Fruit fly (Drosophila melanogaster) whole organism, prepupa: ENCODE measurements around the gene Cyp18a1.

Experiments
- Blimp-1 ChIP-seq: fragments of 200-800 bp; sonication (Bioruptor generic); optimal IDR thresholded peaks from 3 replicates; lab custom pipeline; 2017; ENCODE audit warnings: missing biosample characterization, missing genetic modification characterization, mild to moderate bottlenecking, moderate library complexity, missing genetic modification reagents
- CG10631 ChIP-seq: fragments of 200-800 bp; sonication (Bioruptor generic); optimal IDR thresholded peaks from 2 replicates; lab custom pipeline; 2016; ENCODE audit warnings: missing biosample characterization, missing genetic modification characterization
- CG11762 ChIP-seq: fragments of 200-800 bp; sonication (Bioruptor generic); optimal IDR thresholded peaks from 3 replicates; lab custom pipeline; 2016; ENCODE audit warnings: missing biosample characterization, missing genetic modification characterization; ENCODE audit not compliant: insufficient read depth
- CG1621 ChIP-seq: fragments of 200-800 bp; sonication (Bioruptor generic); optimal IDR thresholded peaks from 3 replicates; lab custom pipeline; 2018; ENCODE audit warnings: missing biosample characterization, mild to moderate bottlenecking, missing genetic modification characterization
- CG16779 ChIP-seq: fragments of 200-800 bp; sonication (Bioruptor generic); optimal IDR thresholded peaks from 3 replicates; lab custom pipeline; 2017; ENCODE audit warnings: missing biosample characterization, mild to moderate bottlenecking, missing genetic modification characterization
- CG3032 ChIP-seq: fragments of 200-800 bp; optimal IDR thresholded peaks from 2 replicates; lab custom pipeline; 2019; ENCODE audit warnings: missing biosample characterization, mild to moderate bottlenecking, missing genetic modification characterization, moderate library complexity
- CG31627 ChIP-seq: fragments of 200-800 bp; sonication (Bioruptor generic); optimal IDR thresholded peaks from 3 replicates; lab custom pipeline; 2016; ENCODE audit warnings: missing biosample characterization, missing genetic modification characterization
- CG32006 ChIP-seq: fragments of 200-800 bp; sonication (Bioruptor generic); optimal IDR thresholded peaks from 3 replicates; lab custom pipeline; 2017; ENCODE audit warnings: missing biosample characterization, mild to moderate bottlenecking, missing genetic modification characterization
- CG3919 ChIP-seq: fragments of 200-800 bp; sonication (Bioruptor generic); optimal IDR thresholded peaks from 3 replicates; lab custom pipeline; 2016; ENCODE audit warnings: missing biosample characterization, missing genetic modification characterization
- CG6163 ChIP-seq: fragments of 200-800 bp; sonication (Bioruptor generic); IDR thresholded peaks from 3 replicates; pipeline ENCODE4 v1.3.6; 2022; ENCODE audit warnings: missing biosample characterization, missing genetic modification characterization
- CG6276 ChIP-seq: fragments of 200-800 bp; sonication (Bioruptor generic); optimal IDR thresholded peaks from 2 replicates; lab custom pipeline; 2017; ENCODE audit warnings: missing biosample characterization, mild to moderate bottlenecking, missing genetic modification characterization
- CG6792 ChIP-seq: fragments of 200-800 bp; sonication (Bioruptor generic); optimal IDR thresholded peaks from 3 replicates; lab custom pipeline; 2016; ENCODE audit warnings: missing biosample characterization, missing genetic modification characterization
- CG6808 ChIP-seq: fragments of 200-800 bp; sonication (Bioruptor generic); optimal IDR thresholded peaks from 3 replicates; lab custom pipeline; 2017; ENCODE audit warnings: missing biosample characterization, missing genetic modification characterization, mild to moderate bottlenecking, moderate library complexity, missing genetic modification reagents
- CG6854 ChIP-seq: fragments of 200-800 bp; sonication (Bioruptor generic); optimal IDR thresholded peaks from 2 replicates; lab custom pipeline; 2017; ENCODE audit warnings: missing biosample characterization, mild to moderate bottlenecking, missing genetic modification characterization
- CG7368 ChIP-seq: fragments of 200-800 bp; sonication (Bioruptor generic); optimal IDR thresholded peaks from 3 replicates; lab custom pipeline; 2016; ENCODE audit warnings: missing biosample characterization, missing genetic modification characterization
- CG8119 ChIP-seq: fragments of 200-800 bp; sonication (Bioruptor generic); IDR thresholded peaks from 3 replicates; pipeline ENCODE4 v1.3.6; 2022; ENCODE audit warnings: missing biosample characterization, missing genetic modification characterization
- CG8319 ChIP-seq: fragments of 200-800 bp; sonication (Bioruptor generic); optimal IDR thresholded peaks from 3 replicates; lab custom pipeline; 2016; ENCODE audit warnings: missing biosample characterization, missing genetic modification characterization
- CG8632 ChIP-seq: fragments of 200-800 bp; sonication (Bioruptor generic); optimal IDR thresholded peaks from 3 replicates; lab custom pipeline; 2016; ENCODE audit warnings: missing biosample characterization, missing genetic modification characterization
- CG9139 ChIP-seq: fragments of 200-800 bp; sonication (Bioruptor generic); optimal IDR thresholded peaks from 3 replicates; lab custom pipeline; 2017; ENCODE audit warnings: missing biosample characterization, mild to moderate bottlenecking, missing genetic modification characterization
- Eip78C ChIP-seq: fragments of 200-800 bp; sonication (Bioruptor generic); peaks from one replicate; lab custom pipeline; 2016; ENCODE audit warnings: missing biosample characterization, missing genetic modification characterization
- Eip93F ChIP-seq: fragments of 200-800 bp; sonication (Bioruptor generic); optimal IDR thresholded peaks from 2 replicates; lab custom pipeline; 2016; ENCODE audit warnings: missing biosample characterization, mild to moderate bottlenecking, missing genetic modification characterization
- Ets96B ChIP-seq: fragments of 200-800 bp; optimal IDR thresholded peaks from 2 replicates; lab custom pipeline; 2019; ENCODE audit warnings: missing biosample characterization, mild to moderate bottlenecking, missing genetic modification characterization, moderate library complexity
- Gug ChIP-seq: fragments of 200-800 bp; sonication (Bioruptor generic); IDR thresholded peaks from 2 replicates; pipeline ENCODE4 v1.3.6; 2022; ENCODE audit warnings: missing biosample characterization, missing genetic modification characterization
- Hr38 ChIP-seq: sonication (Bioruptor generic); optimal IDR thresholded peaks from 2 replicates; lab custom pipeline; 2016; ENCODE audit warnings: missing biosample characterization, missing genetic modification characterization
- Hr39 ChIP-seq: fragments of 200-800 bp; sonication (Bioruptor generic); optimal IDR thresholded peaks from 2 replicates; lab custom pipeline; 2016; ENCODE audit warnings: missing biosample characterization, missing genetic modification characterization
- Met ChIP-seq: fragments of 200-800 bp; sonication (Bioruptor generic); optimal IDR thresholded peaks from 3 replicates; lab custom pipeline; 2016; ENCODE audit warnings: missing biosample characterization, missing genetic modification characterization
- OdsH ChIP-seq: fragments of 200-800 bp; sonication (Bioruptor generic); optimal IDR thresholded peaks from 3 replicates; lab custom pipeline; 2016; ENCODE audit warnings: missing biosample characterization, missing genetic modification characterization
- Sox102F ChIP-seq: fragments of 200-800 bp; sonication (Bioruptor generic); optimal IDR thresholded peaks from 2 replicates; lab custom pipeline; 2016; ENCODE audit warnings: missing biosample characterization, mild to moderate bottlenecking, missing genetic modification characterization
- Sox15 ChIP-seq: fragments of 200-800 bp; sonication (Bioruptor generic); optimal IDR thresholded peaks from 3 replicates; lab custom pipeline; 2016; ENCODE audit warnings: missing biosample characterization, missing genetic modification characterization
- acj6 ChIP-seq: fragments of 200-800 bp; sonication (Bioruptor generic); optimal IDR thresholded peaks from 3 replicates; lab custom pipeline; 2016; ENCODE audit warnings: missing biosample characterization, missing genetic modification characterization
- cyc ChIP-seq: fragments of 200-800 bp; sonication (Bioruptor generic); optimal IDR thresholded peaks from 3 replicates; lab custom pipeline; 2016; ENCODE audit warnings: missing biosample characterization, missing genetic modification characterization
- dsx ChIP-seq: fragments of 200-800 bp; optimal IDR thresholded peaks from 3 replicates; lab custom pipeline; 2019; ENCODE audit warnings: missing biosample characterization, mild to moderate bottlenecking, missing genetic modification characterization, moderate library complexity; ENCODE audit not compliant: poor library complexity, severe bottlenecking
- fd85E ChIP-seq: fragments of 200-800 bp; sonication (Bioruptor generic); optimal IDR thresholded peaks from 3 replicates; lab custom pipeline; 2016; ENCODE audit warnings: missing biosample characterization, missing genetic modification characterization
- fkh ChIP-seq: fragments of 200-800 bp; sonication (Bioruptor generic); optimal IDR thresholded peaks from 3 replicates; lab custom pipeline; 2017; ENCODE audit warnings: missing biosample characterization, mild to moderate bottlenecking, missing genetic modification characterization, moderate library complexity
- lz ChIP-seq: fragments of 200-800 bp; sonication (Bioruptor generic); optimal IDR thresholded peaks from 3 replicates; lab custom pipeline; 2016; ENCODE audit warnings: missing biosample characterization, missing genetic modification characterization
- spab ChIP-seq: fragments of 200-800 bp; sonication (Bioruptor generic); optimal IDR thresholded peaks from 2 replicates; lab custom pipeline; 2017; ENCODE audit warnings: missing biosample characterization, mild to moderate bottlenecking, missing genetic modification characterization, missing genetic modification reagents
- ss ChIP-seq, 2 experiments: fragments of 200-800 bp; sonication (Bioruptor generic); optimal IDR thresholded peaks; 2 replicates in 1 of 2; 3 replicates in 1 of 2; lab custom pipeline; 2017 to 2018; ENCODE audit warnings: mild to moderate bottlenecking in 2 of 2, missing biosample characterization in 2 of 2, missing genetic modification characterization in 2 of 2, moderate library complexity in 1 of 2
- svp ChIP-seq: fragments of 200-800 bp; sonication (Bioruptor generic); peaks from one replicate; lab custom pipeline; 2016; ENCODE audit warnings: missing biosample characterization, missing genetic modification characterization
- topi ChIP-seq: fragments of 200-800 bp; sonication (Bioruptor generic); optimal IDR thresholded peaks from 3 replicates; lab custom pipeline; 2016; ENCODE audit warnings: missing biosample characterization, missing genetic modification characterization
- vri ChIP-seq: fragments of 200-800 bp; sonication (Bioruptor generic); optimal IDR thresholded peaks from 3 replicates; lab custom pipeline; 2016; ENCODE audit warnings: missing biosample characterization, mild to moderate bottlenecking, missing genetic modification characterization

Cyp18a1 gene

DNA sequence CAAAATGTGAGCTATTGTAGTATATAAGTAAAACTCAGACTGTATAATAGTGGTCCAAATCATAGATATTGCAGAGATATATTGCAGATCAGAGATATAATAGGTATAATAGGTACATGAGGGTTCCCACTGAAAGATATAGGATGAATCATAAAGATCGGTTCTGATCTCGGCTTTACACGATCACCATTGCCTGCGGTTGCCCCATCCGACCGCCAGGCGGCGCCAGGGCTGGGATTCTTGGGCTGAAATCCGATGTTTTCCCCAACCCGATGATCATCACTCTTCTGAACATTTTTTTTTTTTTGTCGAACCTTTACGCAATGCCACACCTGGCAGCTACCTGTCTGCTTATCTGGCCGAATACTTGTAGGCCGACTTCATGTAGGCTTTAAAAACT lies 11.0 kb upstream of the Cyp18a1 start:
- no peak for TF ChIP-seq CG9139
- TF ChIP-seq CG6163 (GFP tag; lab: Robert Waterston, UW), result 0 out of 3 replicates have a peak, but pooled peaks have one; percentile 8
- peak; percentile 53 for TF ChIP-seq svp (GFP tag; lab: Kevin White, UChicago)
- no peak for TF ChIP-seq CG8632
- no peak for TF ChIP-seq fkh (GFP tag; lab: Kevin White, UChicago)
- TF ChIP-seq CG32006 (GFP tag; lab: Kevin White, UChicago), result no peak

dm6 chrX:18702245-18702644 lies 9.4 kb upstream of the Cyp18a1 start:
- TF ChIP-seq Eip78C, result peak; percentile 32
- no peak for TF ChIP-seq cyc (GFP tag; lab: Kevin White, UChicago)
- no peak for TF ChIP-seq Met
- TF ChIP-seq CG10631 (GFP tag; lab: Kevin White, UChicago), result no peak
- no peak for TF ChIP-seq CG7368 (GFP tag; lab: Kevin White, UChicago)

- TF ChIP-seq CG9139 (no peak), CG1621 (tag; lab: Kevin White, UChicago) (peak; percentile 23), Sox102F (GFP tag; lab: Kevin White, UChicago) (no peak), CG6808 (GFP tag; lab: Kevin White, UChicago) (peak; percentile 45), ss (GFP tag; optimal IDR thresholded peaks at IDR 0.05; lab: Kevin White, UChicago) (peak in 1 of 2 experiments; percentile 71), Met (no peak), OdsH (GFP tag; lab: Kevin White, UChicago) (no peak), CG31627 (GFP tag; lab: Kevin White, UChicago) (no peak), Hr38 (no peak), Sox15 (no peak), cyc (GFP tag; lab: Kevin White, UChicago) (no peak), Blimp-1 (GFP tag; lab: Kevin White, UChicago) (no peak)
- TF ChIP-seq, all 60 proteins: peak for 3
Measured at dm6 chrX:18701752-18702151, 8.9 kb upstream of the Cyp18a1 start.

DNA sequence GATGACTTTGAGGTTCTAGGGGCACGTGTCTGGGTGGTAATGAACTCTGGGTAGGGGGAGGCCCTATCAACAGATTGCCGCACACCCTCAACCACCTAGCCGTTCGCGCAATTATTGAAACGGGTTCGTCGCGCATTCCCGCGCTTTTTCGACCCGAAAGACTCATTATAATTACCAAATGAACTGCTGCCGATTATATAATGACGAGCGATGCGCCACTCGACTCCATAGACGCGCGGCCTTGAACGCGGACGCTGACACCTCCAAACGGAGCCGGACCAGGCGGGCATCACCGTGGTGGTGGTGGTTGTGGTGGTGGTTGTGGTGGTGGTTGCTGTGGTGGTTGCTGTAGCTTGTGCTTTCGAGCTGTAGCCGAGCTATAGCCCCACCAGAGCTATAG lies 7.7 kb upstream of the Cyp18a1 start:
- TF ChIP-seq cyc (GFP tag; lab: Kevin White, UChicago) (no peak), OdsH (GFP tag; lab: Kevin White, UChicago) (no peak), CG16779 (tag; lab: Kevin White, UChicago) (no peak), CG10631 (GFP tag; lab: Kevin White, UChicago) (no peak), CG3032 (no peak), CG31627 (GFP tag; lab: Kevin White, UChicago) (no peak), vri (GFP tag; lab: Kevin White, UChicago) (no peak), CG6792 (GFP tag; lab: Kevin White, UChicago) (no peak), Hr39 (no peak), Hr38 (no peak), CG1621 (tag; lab: Kevin White, UChicago) (no peak), acj6 (GFP tag; lab: Kevin White, UChicago) (no peak), topi (GFP tag; lab: Kevin White, UChicago) (no peak), CG6163 (GFP tag; lab: Robert Waterston, UW) (no peak), CG11762 (GFP tag; lab: Kevin White, UChicago) (no peak)

DNA sequence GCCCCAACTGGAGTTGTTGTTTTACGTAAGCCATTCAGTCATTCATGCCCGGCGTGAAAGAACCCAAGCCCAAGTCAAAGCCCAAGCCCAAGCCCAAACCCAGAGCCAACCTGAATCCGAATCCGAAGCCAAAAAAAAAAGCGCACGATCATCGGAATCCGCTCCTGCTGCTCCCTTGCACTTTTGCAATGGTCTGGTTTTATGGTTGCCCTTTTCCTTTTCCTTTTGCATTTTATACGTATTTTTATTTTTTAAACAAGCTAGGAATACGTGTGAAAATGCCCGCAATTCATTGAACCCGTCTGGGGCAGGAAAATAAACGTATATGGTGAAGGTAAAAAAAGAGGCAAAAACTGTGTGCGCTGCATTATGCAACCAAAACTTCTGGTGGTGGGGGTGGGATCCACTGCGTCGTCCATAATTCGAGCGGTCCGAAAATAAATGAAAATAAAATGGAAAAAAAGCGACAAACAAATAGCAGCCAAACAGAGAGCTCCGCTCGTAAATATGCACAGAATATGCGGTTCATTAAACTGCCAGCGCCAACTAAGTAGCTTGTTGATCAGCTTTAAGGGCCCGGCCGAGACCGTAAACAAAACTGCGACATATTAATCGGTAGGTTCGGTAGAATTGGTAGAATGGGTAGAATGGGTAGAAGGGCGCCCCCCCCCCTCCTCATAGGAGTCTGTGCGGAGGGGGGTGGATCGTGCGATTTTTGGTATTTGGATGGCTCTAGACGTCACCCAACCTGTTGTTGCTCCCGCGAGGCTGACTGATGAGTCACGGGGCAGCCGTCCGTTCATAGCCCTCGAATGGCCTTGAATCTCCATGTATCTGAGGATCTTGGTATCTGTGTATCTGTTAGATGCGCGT lies 6.7 kb upstream of the Cyp18a1 start:
- no peak for TF ChIP-seq Gug (GFP tag; lab: Robert Waterston, UW)
- no peak for TF ChIP-seq Sox102F (GFP tag; lab: Kevin White, UChicago)
- TF ChIP-seq CG9139, result peak; percentile 43
- no peak for TF ChIP-seq CG3919 (GFP tag; lab: Kevin White, UChicago)
- no peak for TF ChIP-seq CG6854 (GFP tag; lab: Kevin White, UChicago)
- TF ChIP-seq Eip78C, result peak; percentile 34
- no peak for TF ChIP-seq vri (GFP tag; lab: Kevin White, UChicago)
- no peak for TF ChIP-seq CG31627 (GFP tag; lab: Kevin White, UChicago)
- TF ChIP-seq Ets96B (tag; lab: Kevin White, UChicago), result no peak
- peak; percentile 32 for TF ChIP-seq spab (GFP tag; lab: Kevin White, UChicago)
- no peak for TF ChIP-seq fd85E (GFP tag; lab: Kevin White, UChicago)
- TF ChIP-seq CG10631 (GFP tag; lab: Kevin White, UChicago), result no peak
- no peak for TF ChIP-seq Hr38
- TF ChIP-seq OdsH (GFP tag; lab: Kevin White, UChicago), result no peak
- TF ChIP-seq CG6163 (GFP tag; lab: Robert Waterston, UW), result 0 out of 3 replicates have a peak, but pooled peaks have one; percentile 7
- no peak for TF ChIP-seq Eip93F
- TF ChIP-seq CG8119, result no peak
- TF ChIP-seq lz (GFP tag; lab: Kevin White, UChicago), result no peak
- peak; percentile 20 for TF ChIP-seq dsx (GFP tag; lab: Kevin White, UChicago)
- no peak for TF ChIP-seq CG6276 (GFP tag; lab: Kevin White, UChicago)
- no peak for TF ChIP-seq CG16779 (tag; lab: Kevin White, UChicago)
- TF ChIP-seq CG8319 (GFP tag; lab: Kevin White, UChicago), result no peak
- TF ChIP-seq ss (GFP tag; optimal IDR thresholded peaks at IDR 0.05; lab: Kevin White, UChicago), result peak; percentile 41 to 51
